Fruit fly (Drosophila melanogaster) ovary, adult (tissue): ENCODE measurements around the gene CG17919.

ENCODE experiments used
- CG17801 ChIP-seq: fragments of 200-800 bp; optimal IDR thresholded peaks from 2 replicates; lab custom pipeline; 2019; ENCODE audit warnings: missing biosample characterization, mild to moderate bottlenecking, missing genetic modification characterization, moderate library complexity; ENCODE audit not compliant: partially characterized antibody

CG17919 gene

DNA sequence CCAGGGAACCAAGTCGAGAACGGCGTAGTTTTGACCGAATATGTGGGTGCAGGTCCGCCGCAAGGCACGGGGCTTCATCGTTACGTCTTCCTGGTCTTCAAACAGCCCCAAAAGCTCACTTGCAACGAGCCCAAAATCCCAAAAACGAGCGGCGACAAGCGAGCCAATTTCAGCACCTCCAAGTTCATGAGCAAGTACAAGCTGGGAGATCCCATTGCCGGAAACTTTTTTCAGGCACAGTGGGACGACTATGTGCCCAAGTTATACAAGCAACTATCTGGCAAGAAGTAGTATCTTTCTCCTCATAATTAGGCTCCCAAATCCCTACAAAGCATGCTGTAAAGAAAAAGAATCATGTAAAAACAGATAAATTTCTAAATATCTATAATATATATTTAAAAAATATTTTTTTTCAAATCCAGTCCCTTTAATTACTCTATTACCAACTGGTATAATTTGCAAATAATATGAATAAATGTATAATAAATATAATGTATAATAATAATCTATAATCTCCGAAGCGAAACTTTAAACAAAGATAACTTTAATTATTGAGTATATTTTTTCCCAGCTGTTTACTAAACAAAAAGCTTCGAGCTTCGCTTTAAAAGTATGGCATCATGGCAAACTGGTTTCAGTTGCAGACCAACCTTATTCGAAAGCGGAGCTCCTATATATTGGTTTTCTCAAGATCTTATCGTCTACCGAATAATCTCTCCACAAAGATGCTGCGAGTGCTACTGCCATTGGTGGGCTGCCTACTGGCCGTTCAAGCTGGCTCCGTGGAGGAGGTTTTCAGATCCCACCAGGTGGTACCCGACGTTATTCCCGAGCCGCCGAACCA, at the start of gene CG17919:
Gene CG17919, plus strand, starts transcription at position 634 of the 844 bp plus-strand sequence.
- TF ChIP-seq CG17801 (GFP tag; lab: Kevin White, UChicago): no peak

dm6 chr3R:6294046-6294445, 49.8 kb upstream of the CG17919 start:
- no peak for TF ChIP-seq CG17801 (GFP tag; lab: Kevin White, UChicago)

DNA sequence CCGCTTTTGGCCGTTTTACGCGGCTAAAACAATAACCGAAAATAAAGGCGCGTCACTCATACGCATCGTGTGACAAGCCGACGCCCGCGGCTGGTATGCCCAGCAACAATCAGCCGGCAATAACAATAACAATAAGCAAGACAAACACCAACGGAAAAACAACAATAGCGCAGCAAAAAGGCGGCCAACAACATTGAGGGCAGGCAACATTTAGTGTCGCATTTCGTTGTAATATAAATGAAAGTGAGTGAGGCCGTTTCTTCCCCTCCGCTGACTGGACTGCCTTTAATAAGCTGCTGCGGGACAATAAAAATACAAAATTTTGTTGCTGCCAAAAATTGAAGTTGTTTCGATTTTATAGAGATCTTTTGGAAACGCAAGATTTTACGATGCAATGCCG, 46.7 kb upstream of the CG17919 start:
- no peak for TF ChIP-seq CG17801 (GFP tag; lab: Kevin White, UChicago)

DNA sequence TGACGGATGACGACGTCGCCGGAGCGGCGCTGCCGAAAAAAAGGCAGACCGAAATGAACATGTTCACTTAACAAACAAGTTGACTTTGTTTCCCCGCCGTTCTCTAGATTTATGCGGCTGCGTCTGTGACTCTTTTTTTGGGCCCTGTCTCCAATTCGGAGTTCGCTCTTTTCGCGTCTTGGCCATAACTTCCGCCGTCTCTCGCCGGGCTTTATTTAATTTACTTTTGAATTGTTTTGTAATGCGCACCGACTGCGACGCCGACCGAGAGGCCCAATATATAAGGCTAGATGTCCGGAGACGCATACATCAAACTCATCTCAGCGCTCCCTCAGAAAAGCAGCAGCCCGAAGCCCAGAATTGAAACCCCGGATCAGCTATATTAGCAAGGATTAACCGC, 45.0 kb upstream of the CG17919 start, which contains the start of gene Osi14:
Gene Osi14, plus strand, starts transcription at position 301 of the 400 bp plus-strand sequence.
- TF ChIP-seq CG17801 (GFP tag; lab: Kevin White, UChicago): no peak

DNA sequence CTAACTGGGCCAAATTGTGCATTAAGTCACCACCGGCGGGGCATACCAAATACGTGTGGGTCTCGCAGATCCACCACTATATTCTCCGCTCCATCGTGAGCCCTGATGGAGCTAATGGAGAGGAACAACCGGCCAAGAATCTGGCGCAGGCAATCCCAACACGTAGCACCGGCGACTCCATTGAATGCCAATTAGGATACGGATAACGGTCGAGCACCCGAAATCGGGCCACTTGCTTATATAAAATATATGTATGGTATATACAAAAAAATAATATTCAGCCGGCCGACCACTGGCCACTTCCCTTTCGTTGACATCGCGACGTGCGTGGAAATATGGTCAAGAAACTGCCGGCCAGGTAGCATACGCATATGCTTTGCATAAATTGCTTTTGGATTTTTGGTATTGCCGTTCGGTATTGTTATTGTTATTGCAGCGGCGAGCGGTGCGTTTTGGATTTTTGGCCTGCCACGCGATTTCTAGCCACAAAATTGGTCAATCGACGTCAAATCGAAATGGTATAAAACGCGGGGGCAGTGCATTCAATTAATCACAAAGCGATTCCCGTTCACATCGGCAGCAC, 42.5 kb upstream of the CG17919 start, which contains the start of gene Osi15:
Gene Osi15, plus strand, starts transcription at position 548 of the 583 bp plus-strand sequence.
- no peak for TF ChIP-seq CG17801 (GFP tag; lab: Kevin White, UChicago)

DNA sequence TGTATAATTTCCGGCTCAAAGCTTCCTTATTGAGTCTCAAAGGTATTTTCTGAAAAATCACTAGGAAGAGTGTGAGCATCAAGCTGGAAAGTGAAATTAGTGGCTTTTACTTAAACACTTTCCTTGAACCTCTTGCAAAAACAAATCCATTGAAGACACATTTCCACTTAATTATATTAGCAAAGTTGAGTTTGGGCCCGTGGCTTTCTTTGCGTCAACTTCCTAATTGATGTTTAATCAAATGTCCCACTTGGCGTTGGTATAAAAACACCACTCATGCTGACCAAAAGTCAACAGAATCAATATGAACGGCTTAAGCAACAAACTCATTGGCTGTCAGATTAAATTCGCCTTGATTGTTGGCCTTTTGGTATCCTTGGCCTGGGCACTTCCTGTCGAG, 40.1 kb upstream of the CG17919 start, which contains the start of gene CG46396:
Gene CG46396, plus strand, starts transcription at position 301 of the 400 bp plus-strand sequence.
- TF ChIP-seq CG17801 (GFP tag; lab: Kevin White, UChicago): no peak

dm6 chr3R:6304947-6305346, 38.9 kb upstream of the CG17919 start, which contains the start of gene Osi16:
TSS of gene Osi16 (plus strand) at chr3R:6305247.
- TF ChIP-seq CG17801 (GFP tag; lab: Kevin White, UChicago): no peak

DNA sequence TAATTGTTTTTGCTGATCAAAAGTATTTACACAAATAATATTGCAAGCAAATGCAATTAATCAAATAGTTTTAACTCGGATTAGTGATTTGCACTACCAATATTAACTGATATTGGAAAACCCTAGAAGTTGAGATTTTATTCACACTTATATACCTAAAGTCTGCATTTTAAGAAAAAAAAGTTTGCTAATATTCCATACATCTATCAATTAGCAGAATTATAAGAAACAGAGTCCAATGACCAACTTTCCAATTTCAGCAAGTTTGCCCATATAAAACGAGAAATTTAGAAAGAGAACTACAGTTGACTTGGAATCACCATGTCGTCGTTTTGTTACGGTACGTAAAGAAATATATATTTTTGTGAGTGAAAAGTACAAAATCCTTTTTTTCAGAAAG, 37.2 kb upstream of the CG17919 start, which contains the start of gene CG46026:
Gene CG46026, plus strand, starts transcription at position 301 of the 400 bp plus-strand sequence.
- no peak for TF ChIP-seq CG17801 (GFP tag; lab: Kevin White, UChicago)

DNA sequence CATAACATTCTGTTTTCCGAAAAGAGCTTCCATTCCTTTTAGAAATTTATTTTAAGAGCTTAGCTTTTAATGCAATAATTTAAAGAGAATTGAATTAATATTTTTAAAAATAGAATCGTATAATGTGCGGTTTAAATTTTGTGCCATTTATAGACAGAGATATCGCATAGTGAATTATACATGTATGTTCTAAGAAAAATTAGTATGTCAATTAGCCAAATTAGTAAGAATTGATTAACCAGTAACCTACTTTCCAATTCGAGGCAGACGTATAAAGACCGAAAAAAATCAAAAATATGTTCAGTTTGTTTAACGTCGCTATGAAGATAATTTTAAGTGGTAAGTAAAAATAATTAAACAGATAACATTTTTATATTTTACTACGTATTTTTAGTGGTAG, 34.2 kb upstream of the CG17919 start, which contains the start of gene CG31560:
Gene CG31560, plus strand, starts transcription at position 301 of the 400 bp plus-strand sequence.
- no peak for TF ChIP-seq CG17801 (GFP tag; lab: Kevin White, UChicago)

- no peak for TF ChIP-seq CG17801 (GFP tag; lab: Kevin White, UChicago)
Measured at dm6 chr3R:6311641-6312259, 32.1 kb upstream of the CG17919 start, which contains the start of gene Osi17. TSS of gene Osi17 (plus strand) at chr3R:6311772.

dm6 chr3R:6315078-6315477, 28.8 kb upstream of the CG17919 start:
- TF ChIP-seq CG17801 (GFP tag; lab: Kevin White, UChicago): no peak

DNA sequence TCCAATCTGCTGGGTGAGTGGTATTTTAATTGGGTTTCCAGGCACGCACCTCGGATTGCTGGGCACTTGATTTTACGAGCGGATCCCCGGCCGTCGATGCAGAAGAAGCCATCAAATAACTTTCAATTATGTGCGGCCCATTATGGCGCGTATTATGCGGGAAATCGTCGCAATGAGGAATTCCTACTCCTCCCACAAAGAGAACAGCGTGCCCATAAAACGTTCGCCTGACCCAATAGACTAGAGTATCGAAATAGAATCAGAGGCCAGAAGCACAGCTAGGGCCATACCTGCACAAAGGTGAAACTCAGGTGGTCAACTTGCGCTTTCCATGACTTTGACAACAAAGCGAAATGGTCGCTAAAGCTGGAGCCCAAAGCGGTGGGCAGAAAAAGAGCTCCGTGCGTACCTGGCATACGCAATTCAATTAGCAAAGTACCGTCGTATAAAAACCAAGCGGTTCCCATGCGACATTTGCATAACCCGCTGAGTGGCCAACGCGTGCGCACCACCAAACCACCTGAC, 14.0 kb upstream of the CG17919 start, which contains the start of gene Osi18:
Gene Osi18, plus strand, starts transcription at position 475 of the 525 bp plus-strand sequence.
- no peak for TF ChIP-seq CG17801 (GFP tag; lab: Kevin White, UChicago)

- no peak for TF ChIP-seq CG17801 (GFP tag; lab: Kevin White, UChicago)
Measured at dm6 chr3R:6334906-6335433, 8.9 kb upstream of the CG17919 start, which contains the start of gene Osi19. TSS of gene Osi19 (plus strand) at chr3R:6335362.

DNA sequence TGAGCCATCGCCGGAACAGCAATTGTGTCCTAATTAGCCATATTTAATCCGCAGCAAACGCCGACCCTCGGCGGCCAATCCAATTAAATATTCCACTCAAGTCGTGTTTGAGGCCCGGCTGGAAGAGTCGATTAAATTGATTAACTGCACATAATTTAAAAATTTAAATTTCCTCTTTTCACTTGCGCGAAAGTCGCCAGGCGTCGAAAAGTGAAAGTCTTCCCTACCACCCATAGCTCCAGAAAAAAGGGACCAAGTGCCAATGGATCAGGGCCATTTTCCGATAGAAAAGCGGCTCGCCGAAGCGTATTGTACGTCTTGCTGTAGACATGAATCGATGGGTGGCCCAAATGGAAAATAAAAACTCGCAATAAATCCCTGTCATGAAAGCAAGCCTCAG, 6.4 kb upstream of the CG17919 start:
- TF ChIP-seq CG17801 (GFP tag; lab: Kevin White, UChicago): no peak
